Worm (Caenorhabditis elegans) whole organism, L3 larva: Measurements from ENCODE around the gene C29F9.6.
A peak's percentile ranks its signal among the peaks of the same experiment; 100 is the strongest.
"Not testable (repeated sequence)": the region's sequence is repeated elsewhere in the genome, so short reads cannot be mapped to it uniquely, and the experiment has no call there.

Experiments used
- R02D3.7 ChIP-seq: fragments of 150-350 bp; optimal IDR thresholded peaks from 2 replicates; lab custom pipeline; 2014; ENCODE audit warnings: missing biosample characterization, missing genetic modification characterization
- aly-2 ChIP-seq: fragments of 150-350 bp; optimal IDR thresholded peaks from 2 replicates; lab custom pipeline; 2014; ENCODE audit warnings: missing biosample characterization, missing genetic modification characterization
- ceh-28 ChIP-seq: fragments of 150-350 bp; optimal IDR thresholded peaks from 2 replicates; lab custom pipeline; 2014; ENCODE audit warnings: missing biosample characterization, missing genetic modification reagents, missing genetic modification characterization
- ceh-82 ChIP-seq: fragments of 150-350 bp; optimal IDR thresholded peaks from 2 replicates; lab custom pipeline; 2014; ENCODE audit warnings: missing biosample characterization, missing genetic modification characterization
- ceh-9 ChIP-seq: sonication (generic microtip); optimal IDR thresholded peaks from 2 replicates; lab custom pipeline; 2018; ENCODE audit warnings: missing biosample characterization, missing genetic modification characterization
- egl-27 ChIP-seq: sonication (generic microtip); optimal IDR thresholded peaks from 4 replicates; lab custom pipeline; 2017; ENCODE audit warnings: missing biosample characterization, missing genetic modification reagents, missing genetic modification characterization
- elt-1 ChIP-seq: fragments of 150-350 bp; optimal IDR thresholded peaks from 2 replicates; lab custom pipeline; 2014; ENCODE audit warnings: missing biosample characterization, missing genetic modification characterization
- elt-2 ChIP-seq: sonication (generic microtip); optimal IDR thresholded peaks from 2 replicates; lab custom pipeline; 2016; ENCODE audit warnings: missing genetic modification reagents, mild to moderate bottlenecking, missing genetic modification characterization, missing compliant biosample characterization
- eor-1 ChIP-seq, 2 experiments: fragments of 150-350 bp; optimal IDR thresholded peaks; 2 replicates each; lab custom pipeline; 2014 to 2018; ENCODE audit warnings: missing biosample characterization in 2 of 2, missing genetic modification characterization in 2 of 2
- fos-1 ChIP-seq: fragments of 150-350 bp; optimal IDR thresholded peaks from 2 replicates; lab custom pipeline; 2014; ENCODE audit warnings: missing biosample characterization, missing genetic modification characterization
- hmg-11 ChIP-seq: sonication (generic microtip); optimal IDR thresholded peaks from 2 replicates; lab custom pipeline; 2016; ENCODE audit warnings: missing genetic modification characterization, missing compliant biosample characterization
- jun-1 ChIP-seq: fragments of 150-350 bp; optimal IDR thresholded peaks from 2 replicates; lab custom pipeline; 2014; ENCODE audit warnings: missing biosample characterization, missing genetic modification reagents, missing genetic modification characterization
- lin-15B ChIP-seq: fragments of 150-350 bp; optimal IDR thresholded peaks from 2 replicates; lab custom pipeline; 2014; ENCODE audit warnings: missing biosample characterization, missing genetic modification characterization
- lin-39 ChIP-seq: fragments of 150-350 bp; optimal IDR thresholded peaks from 2 replicates; lab custom pipeline; 2018; ENCODE audit warnings: missing biosample characterization, missing genetic modification reagents, missing genetic modification characterization
- mml-1 ChIP-seq: fragments of 150-350 bp; sonication (generic microtip); optimal IDR thresholded peaks from 3 replicates; lab custom pipeline; 2014; ENCODE audit warnings: missing biosample characterization, missing genetic modification characterization
- nfya-1 ChIP-seq: sonication (generic microtip); optimal IDR thresholded peaks from 2 replicates; lab custom pipeline; 2017; ENCODE audit warnings: missing genetic modification characterization, mild to moderate bottlenecking, missing compliant biosample characterization, antibody characterized with exemption, moderate library complexity; ENCODE audit not compliant: insufficient read depth
- nhr-11 ChIP-seq: fragments of 150-350 bp; optimal IDR thresholded peaks from 2 replicates; lab custom pipeline; 2014; ENCODE audit warnings: missing biosample characterization, missing genetic modification characterization
- nhr-12 ChIP-seq: fragments of 150-350 bp; optimal IDR thresholded peaks from 2 replicates; lab custom pipeline; 2014; ENCODE audit warnings: missing biosample characterization, missing genetic modification characterization
- nhr-23 ChIP-seq: fragments of 150-350 bp; optimal IDR thresholded peaks from 2 replicates; lab custom pipeline; 2014; ENCODE audit warnings: missing biosample characterization, missing genetic modification reagents, missing genetic modification characterization
- nhr-237 ChIP-seq: fragments of 150-350 bp; optimal IDR thresholded peaks from 2 replicates; lab custom pipeline; 2014; ENCODE audit warnings: missing biosample characterization, missing genetic modification characterization
- nhr-28 ChIP-seq: fragments of 150-350 bp; optimal IDR thresholded peaks from 2 replicates; lab custom pipeline; 2014; ENCODE audit warnings: missing biosample characterization, missing genetic modification characterization
- nhr-77 ChIP-seq: fragments of 150-350 bp; optimal IDR thresholded peaks from 2 replicates; lab custom pipeline; 2014; ENCODE audit warnings: missing biosample characterization, missing genetic modification characterization
- pha-4 ChIP-seq: fragments of 150-350 bp; optimal IDR thresholded peaks from 2 replicates; lab custom pipeline; 2014; ENCODE audit warnings: missing biosample characterization, missing genetic modification reagents, missing genetic modification characterization
- pqm-1 ChIP-seq: fragments of 150-350 bp; optimal IDR thresholded peaks from 2 replicates; lab custom pipeline; 2017; ENCODE audit warnings: missing biosample characterization, missing genetic modification characterization, inconsistent platforms
- sea-2 ChIP-seq: fragments of 150-350 bp; sonication (generic microtip); optimal IDR thresholded peaks from 4 replicates; lab custom pipeline; 2014; ENCODE audit warnings: missing biosample characterization, missing genetic modification reagents, missing genetic modification characterization
- unc-39 ChIP-seq: sonication (generic microtip); optimal IDR thresholded peaks from 4 replicates; lab custom pipeline; 2017; ENCODE audit warnings: missing biosample characterization, missing genetic modification characterization
- unc-62 ChIP-seq: fragments of 150-350 bp; sonication (generic microtip); optimal IDR thresholded peaks from 4 replicates; lab custom pipeline; 2014; ENCODE audit warnings: missing biosample characterization, missing genetic modification reagents, missing genetic modification characterization
- zag-1 ChIP-seq: fragments of 150-350 bp; optimal IDR thresholded peaks from 2 replicates; lab custom pipeline; 2014; ENCODE audit warnings: missing biosample characterization, missing genetic modification characterization
- ztf-4 ChIP-seq: fragments of 150-350 bp; optimal IDR thresholded peaks from 2 replicates; lab custom pipeline; 2014; ENCODE audit warnings: missing biosample characterization, missing genetic modification characterization

Gene C29F9.6

DNA sequence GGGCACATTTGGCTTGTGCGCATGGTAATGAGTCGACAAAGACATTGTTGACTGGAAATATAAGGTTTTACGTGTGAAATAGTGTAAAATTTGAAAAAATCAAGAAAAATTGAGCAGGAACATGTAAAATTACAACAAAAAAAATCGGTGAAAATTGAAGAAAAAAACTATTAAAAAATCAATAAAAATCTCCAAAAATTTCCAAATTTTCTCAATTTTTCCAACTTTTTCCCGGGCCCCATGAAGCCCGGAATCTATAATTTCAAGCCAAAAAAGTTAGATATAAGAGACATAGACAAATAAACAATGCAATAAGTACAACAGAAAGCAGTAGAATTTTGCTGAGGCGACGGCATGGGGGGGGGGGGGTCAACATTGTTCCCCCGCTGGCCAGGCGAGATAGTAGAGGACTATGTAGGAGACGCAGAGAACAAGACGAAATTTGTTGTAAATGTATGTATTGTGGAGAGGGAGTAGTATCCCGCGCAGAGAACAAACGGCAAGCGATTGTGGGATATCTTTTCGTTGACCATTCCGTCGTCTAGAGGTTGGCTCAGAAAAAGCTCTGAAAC, 19.9 kb upstream of the C29F9.6 start, which contains the start of gene pat-4:
TSS of gene pat-4 (minus strand) at position 51 of the 572 bp plus-strand sequence.
- TF ChIP-seq mml-1 (tag; lab: Kevin White, UChicago) (no peak), ztf-4 (tag; lab: Kevin White, UChicago) (no peak), hmg-11 (tag; lab: Kevin White, UChicago) (peak; percentile 77), elt-2 (tag; lab: Kevin White, UChicago) (peak; percentile 1), unc-39 (tag; lab: Kevin White, UChicago) (no peak), nhr-12 (no peak), nhr-23 (peak; percentile 1), sea-2 (GFP tag; lab: Kevin White, UChicago) (no peak), pha-4 (peak; percentile 77), nfya-1 (tag; lab: Kevin White, UChicago) (peak; percentile 33)

DNA sequence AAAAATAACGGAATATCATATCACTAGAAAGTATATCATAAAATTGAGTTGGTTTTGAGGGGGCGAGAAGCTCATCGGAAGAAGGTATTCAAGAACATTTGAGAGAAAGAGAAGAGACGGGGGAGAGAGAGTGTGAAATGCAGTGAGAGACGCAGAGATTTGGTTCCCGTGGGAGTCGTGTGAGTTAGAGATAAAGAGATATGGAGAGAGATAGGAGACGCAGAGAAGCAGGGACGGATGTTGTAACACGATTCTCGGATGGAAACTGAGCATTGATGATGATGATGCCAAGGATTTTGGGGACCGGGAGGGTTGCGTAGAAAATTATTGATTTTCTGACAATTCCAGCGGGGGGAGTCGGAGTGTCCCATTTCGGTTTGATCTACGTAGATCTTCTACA, 18.5 kb upstream of the C29F9.6 start:
- TF ChIP-seq jun-1 (tag; lab: Kevin White, UChicago) (no peak), R02D3.7 (peak; percentile 13), pqm-1 (tag; lab: Kevin White, UChicago) (no peak), lin-15B (tag; lab: Kevin White, UChicago) (no peak), eor-1 (tag; optimal IDR thresholded peaks at IDR 0.05; lab: Kevin White, UChicago) (no peak), ceh-28 (tag; lab: Kevin White, UChicago) (peak; percentile 58), nhr-77 (tag; lab: Kevin White, UChicago) (no peak), nfya-1 (tag; lab: Kevin White, UChicago) (peak; percentile 46), nhr-28 (tag; lab: Kevin White, UChicago) (no peak), ceh-82 (no peak), elt-2 (tag; lab: Kevin White, UChicago) (peak; percentile 12)

DNA sequence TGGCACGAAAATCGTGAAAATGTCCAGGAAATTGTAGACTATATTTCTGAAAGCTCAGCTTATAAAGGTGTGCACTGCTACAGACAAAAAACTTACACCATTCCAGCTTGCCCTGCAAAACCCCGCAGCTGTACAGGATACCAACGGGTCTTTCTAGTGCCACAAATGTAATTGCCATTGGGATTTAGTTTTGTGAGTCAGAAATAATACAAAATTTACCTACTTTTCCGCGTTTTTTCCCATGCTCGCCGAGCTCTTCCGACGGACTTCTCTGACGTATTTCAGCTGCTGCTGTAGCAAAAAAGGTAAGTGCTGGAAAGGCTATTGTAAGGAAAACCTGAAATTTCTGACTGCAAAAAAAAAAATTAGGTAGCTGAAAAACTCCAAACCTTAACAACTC, 17.7 kb upstream of the C29F9.6 start, which contains the start of gene C29F9.8:
TSS of gene C29F9.8 (minus strand) at position 101 of the 400 bp plus-strand sequence.
- TF ChIP-seq nhr-28 (tag; lab: Kevin White, UChicago); unc-62; ceh-9 (tag; lab: Kevin White, UChicago): not testable (repeated sequence)

DNA sequence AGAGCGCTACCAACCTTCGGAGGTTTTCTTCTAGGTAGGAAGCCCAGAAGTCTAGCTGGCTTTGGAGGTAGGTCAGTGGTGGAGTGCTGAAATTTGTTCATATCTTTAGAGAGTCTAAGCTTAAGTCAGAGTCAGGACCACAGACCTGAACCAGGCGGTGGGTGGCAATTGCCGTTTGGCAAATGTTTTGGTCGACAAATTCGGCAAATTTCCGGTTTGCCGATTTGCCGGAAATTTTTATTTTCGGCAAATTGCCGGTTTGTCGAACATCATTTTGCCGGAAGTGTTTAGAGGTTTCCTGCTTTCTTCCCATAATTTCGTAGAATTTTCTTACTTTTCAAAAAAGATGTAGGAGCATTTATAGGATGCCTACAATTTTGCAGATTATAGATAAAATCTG, 15.9 kb upstream of the C29F9.6 start, which contains the start of gene C29F9.9:
TSS of gene C29F9.9 (minus strand) at position 101 of the 400 bp plus-strand sequence.
- not testable (repeated sequence) for TF ChIP-seq nhr-11; lin-15B (tag; lab: Kevin White, UChicago); mml-1 (tag; lab: Kevin White, UChicago)
- TF ChIP-seq, all 47 proteins: peak for 0; not testable (repeated sequence) for 47

DNA sequence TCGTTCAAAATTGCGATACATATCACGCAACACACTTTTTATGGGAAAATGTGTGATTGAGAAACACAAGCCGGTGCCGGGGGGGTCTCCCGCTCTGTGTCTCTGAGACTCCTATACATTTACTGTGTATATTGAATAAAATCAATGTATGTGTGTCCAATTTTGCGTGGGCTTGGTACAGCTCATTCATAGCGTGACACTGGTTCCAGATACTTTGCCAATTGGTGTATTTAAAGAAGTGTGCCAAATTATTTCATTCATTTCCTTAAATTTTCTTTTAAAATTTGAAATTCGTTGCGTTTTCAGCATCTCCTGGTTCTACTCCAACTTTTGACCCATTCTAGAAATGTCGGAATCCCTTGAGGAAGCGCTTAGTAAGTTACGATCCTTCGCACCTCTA, 2.5 kb downstream of the C29F9.6 start, which contains the start of gene C29F9.5:
TSS of gene C29F9.5 (plus strand) at position 301 of the 400 bp plus-strand sequence.
- TF ChIP-seq zag-1 (tag; lab: Kevin White, UChicago) (no peak), ceh-9 (tag; lab: Kevin White, UChicago) (no peak), nhr-237 (tag; lab: Kevin White, UChicago) (no peak), nfya-1 (tag; lab: Kevin White, UChicago) (no peak)

DNA sequence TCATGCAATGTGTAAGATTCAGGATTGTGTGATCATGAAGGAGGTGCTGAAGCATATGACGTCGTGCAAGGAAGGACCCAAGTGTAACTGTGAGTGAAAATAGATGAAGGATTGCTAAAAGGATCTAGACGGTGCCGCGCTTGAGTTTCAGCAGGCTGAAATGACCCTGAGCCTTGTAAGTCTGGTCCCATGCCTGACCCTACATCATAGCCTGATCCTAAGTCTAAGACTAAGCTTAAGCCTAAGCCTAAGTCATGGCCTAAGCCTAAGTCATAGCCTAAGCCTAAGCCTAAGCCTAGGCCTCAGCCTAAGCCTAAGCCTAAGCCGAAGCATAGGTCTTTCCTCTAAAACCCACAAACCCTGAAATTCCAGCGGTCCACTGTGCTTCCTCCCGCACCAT, 3.2 kb downstream of the C29F9.6 start:
- TF ChIP-seq eor-1 (tag; optimal IDR thresholded peaks at IDR 0.05; lab: Kevin White, UChicago) (no peak), ceh-9 (tag; lab: Kevin White, UChicago) (no peak), mml-1 (tag; lab: Kevin White, UChicago) (no peak), fos-1 (tag; lab: Kevin White, UChicago) (no peak), pqm-1 (tag; lab: Kevin White, UChicago) (no peak), elt-2 (tag; lab: Kevin White, UChicago) (no peak), lin-39 (tag; lab: Kevin White, UChicago) (no peak), egl-27 (tag; lab: Kevin White, UChicago) (no peak), ceh-28 (tag; lab: Kevin White, UChicago) (no peak), aly-2 (tag; lab: Kevin White, UChicago) (no peak), elt-1 (tag; lab: Kevin White, UChicago) (no peak)
